Fruit fly (Drosophila melanogaster): ENCODE data around the gene CG9515.

CG9515 gene

dm6 chr2L:8897954-8898713, 44.9 kb downstream of the CG9515 start (continued):
- TF ChIP-seq Ets65A (GFP tag) (no peak), cato (GFP tag; optimal IDR thresholded peaks at IDR 0.05; ENCODE audit: borderline replicate concordance) (peak; percentile 6), vvl (GFP tag; IDR thresholded peaks at IDR 0.05) (peak; percentile 6), zf30C (GFP tag; optimal IDR thresholded peaks at IDR 0.05) (no peak), CG17361 (GFP tag; IDR thresholded peaks at IDR 0.05) (peak; percentile 68), HHEX (GFP tag; optimal IDR thresholded peaks at IDR 0.05) (peak; percentile 41), CG10366 (GFP tag; IDR thresholded peaks at IDR 0.05) (no peak), seq (GFP tag; IDR thresholded peaks at IDR 0.05) (0 out of 2 replicates have a peak, but pooled peaks have one; percentile 20), nom (GFP tag; optimal IDR thresholded peaks at IDR 0.05) (peak; percentile 54), CG7839 (tag; optimal IDR thresholded peaks at IDR 0.05) (peak; percentile 70), CG9932 (GFP tag; IDR thresholded peaks at IDR 0.05) (peak; percentile 56; the same call in 1 of the 2 replicates), cwo (GFP tag; optimal IDR thresholded peaks at IDR 0.05) (peak; percentile 33), CG31224 (GFP tag; IDR thresholded peaks at IDR 0.05) (peak; percentile 21; the same call in 1 of the 2 replicates), Sox100B (GFP tag; optimal IDR thresholded peaks at IDR 0.05) (peak; percentile 49), tgo (GFP tag; IDR thresholded peaks at IDR 0.05) (peak; percentile 32; the same call in 2 of the 3 replicates), Hr51 (GFP tag; optimal IDR thresholded peaks at IDR 0.05) (peak in 1 of 2 experiments; percentile 75), nerfin-1 (tag; optimal IDR thresholded peaks at IDR 0.05) (peak; percentile 28), CG18764 (GFP tag; optimal IDR thresholded peaks at IDR 0.05) (no peak), unpg (GFP tag; optimal IDR thresholded peaks at IDR 0.05) (peak; percentile 63), zfh2 (GFP tag; optimal IDR thresholded peaks at IDR 0.05) (peak; percentile 33), CG7928 (GFP tag; optimal IDR thresholded peaks at IDR 0.05) (peak; percentile 0), lbe (GFP tag; optimal IDR thresholded peaks at IDR 0.05) (peak; percentile 54), kay (GFP tag; optimal IDR thresholded peaks at IDR 0.05) (no peak), CG2120 (GFP tag; optimal IDR thresholded peaks at IDR 0.05) (peak; percentile 63), p53 (GFP tag; optimal IDR thresholded peaks at IDR 0.05) (no peak), CG5953 (GFP tag; IDR thresholded peaks at IDR 0.05) (0 out of 2 replicates have a peak, but pooled peaks have one; percentile 22), CG3281 (GFP tag; optimal IDR thresholded peaks at IDR 0.05) (peak; percentile 74), D19A (tag; optimal IDR thresholded peaks at IDR 0.05) (peak; percentile 54), CoRest (tag; optimal IDR thresholded peaks at IDR 0.05) (peak; percentile 65), Dip3 (GFP tag; optimal IDR thresholded peaks at IDR 0.05) (peak; percentile 11), run (tag; optimal IDR thresholded peaks at IDR 0.05) (peak; percentile 43), ken (GFP tag; IDR thresholded peaks at IDR 0.05) (no peak), CG15514 (GFP tag; optimal IDR thresholded peaks at IDR 0.05) (peak; percentile 16), CG10147 (GFP tag; optimal IDR thresholded peaks at IDR 0.05) (peak; percentile 58), Chrac-16 (GFP tag; optimal IDR thresholded peaks at IDR 0.05) (peak; percentile 18), pum (GFP tag; optimal IDR thresholded peaks at IDR 0.05) (no peak), sqz (GFP tag; optimal IDR thresholded peaks at IDR 0.05) (peak; percentile 25), CG6854 (GFP tag; optimal IDR thresholded peaks at IDR 0.05) (peak; percentile 4), Xrp1 (GFP tag; IDR thresholded peaks at IDR 0.05) (peak; percentile 37; the same call in 1 of the 2 replicates), Pdp1 (GFP tag; optimal IDR thresholded peaks at IDR 0.05) (peak in 1 of 2 experiments; percentile 76), tup (GFP tag; optimal IDR thresholded peaks at IDR 0.05) (no peak), Tbp (GFP tag; optimal IDR thresholded peaks at IDR 0.05) (no peak), Gug (GFP tag; IDR thresholded peaks at IDR 0.05) (no peak), row (GFP tag; IDR thresholded peaks at IDR 0.05) (peak; percentile 49; the same call in 1 of the 3 replicates), az2 (GFP tag; optimal IDR thresholded peaks at IDR 0.05) (peak; percentile 36), BtbVII (GFP tag; optimal IDR thresholded peaks at IDR 0.05) (peak; percentile 43), lab (GFP tag; optimal IDR thresholded peaks at IDR 0.05) (peak; percentile 64), stc (GFP tag; IDR thresholded peaks at IDR 0.05) (no peak)
